Worm (Caenorhabditis elegans) whole organism, L2 larva: ENCODE measurements around the gene R07C12.1.
A peak's percentile ranks its signal among the peaks of the same experiment; 100 is the strongest.
"Not testable (repeated sequence)": the region's sequence is repeated elsewhere in the genome, so short reads cannot be mapped to it uniquely, and the experiment has no call there.

ENCODE experiments used
- F13H6.1 ChIP-seq: sonication (generic microtip); optimal IDR thresholded peaks from 2 replicates; lab custom pipeline; 2016; ENCODE audit warnings: missing genetic modification characterization, missing compliant biosample characterization
- R02D3.7 ChIP-seq: fragments of 150-350 bp; optimal IDR thresholded peaks from 2 replicates; lab custom pipeline; 2014; ENCODE audit warnings: missing biosample characterization, missing genetic modification characterization
- ZK546.5 ChIP-seq: sonication (generic microtip); optimal IDR thresholded peaks from 2 replicates; lab custom pipeline; 2017; ENCODE audit warnings: missing biosample characterization, missing genetic modification characterization
- alr-1 ChIP-seq: fragments of 150-350 bp; optimal IDR thresholded peaks from 2 replicates; lab custom pipeline; 2014; ENCODE audit warnings: missing biosample characterization, missing genetic modification characterization
- ama-1 ChIP-seq: fragments of 150-350 bp; optimal IDR thresholded peaks from 2 replicates; lab custom pipeline; 2018; ENCODE audit warnings: inconsistent platforms
- blmp-1 ChIP-seq: sonication (generic microtip); optimal IDR thresholded peaks from 2 replicates; lab custom pipeline; 2017; ENCODE audit warnings: missing genetic modification characterization, mild to moderate bottlenecking, missing compliant biosample characterization, antibody characterized with exemption, moderate library complexity; ENCODE audit not compliant: insufficient read depth
- ceh-16 ChIP-seq: fragments of 150-350 bp; optimal IDR thresholded peaks from 2 replicates; lab custom pipeline; 2014; ENCODE audit warnings: missing biosample characterization, missing genetic modification characterization
- ceh-82 ChIP-seq: fragments of 150-350 bp; optimal IDR thresholded peaks from 2 replicates; lab custom pipeline; 2014; ENCODE audit warnings: missing biosample characterization, missing genetic modification characterization
- crh-2 ChIP-seq: sonication (generic microtip); optimal IDR thresholded peaks from 2 replicates; lab custom pipeline; 2017; ENCODE audit warnings: missing biosample characterization, missing genetic modification characterization
- dmd-4 ChIP-seq: sonication (generic microtip); optimal IDR thresholded peaks from 2 replicates; lab custom pipeline; 2017; ENCODE audit warnings: missing biosample characterization, missing genetic modification characterization
- elt-1 ChIP-seq: fragments of 150-350 bp; optimal IDR thresholded peaks from 2 replicates; lab custom pipeline; 2014; ENCODE audit warnings: missing biosample characterization, missing genetic modification characterization
- elt-3 ChIP-seq: sonication (generic microtip); optimal IDR thresholded peaks from 2 replicates; lab custom pipeline; 2017; ENCODE audit warnings: missing biosample characterization, missing genetic modification characterization
- fos-1 ChIP-seq: fragments of 150-350 bp; optimal IDR thresholded peaks from 2 replicates; lab custom pipeline; 2014; ENCODE audit warnings: missing biosample characterization, missing genetic modification characterization
- gmeb-1 ChIP-seq: fragments of 150-350 bp; optimal IDR thresholded peaks from 2 replicates; lab custom pipeline; 2014; ENCODE audit warnings: missing biosample characterization, missing genetic modification characterization
- lin-13 ChIP-seq: fragments of 150-350 bp; optimal IDR thresholded peaks from 2 replicates; lab custom pipeline; 2014; ENCODE audit warnings: missing biosample characterization, missing genetic modification reagents, missing genetic modification characterization
- mdl-1 ChIP-seq, 2 experiments: fragments of 150-350 bp in 1 of 2; sonication (generic microtip) in 1 of 2; optimal IDR thresholded peaks; 2 replicates each; lab custom pipeline; 2017; ENCODE audit warnings: missing biosample characterization in 2 of 2, missing genetic modification characterization in 2 of 2
- nhr-10 ChIP-seq: sonication (generic microtip); optimal IDR thresholded peaks from 2 replicates; lab custom pipeline; 2017; ENCODE audit warnings: missing biosample characterization, missing genetic modification characterization
- nhr-11 ChIP-seq: fragments of 150-350 bp; optimal IDR thresholded peaks from 2 replicates; lab custom pipeline; 2014; ENCODE audit warnings: missing biosample characterization, missing genetic modification characterization
- nhr-12 ChIP-seq: fragments of 150-350 bp; optimal IDR thresholded peaks from 2 replicates; lab custom pipeline; 2014; ENCODE audit warnings: missing biosample characterization, missing genetic modification characterization
- nhr-21 ChIP-seq: fragments of 150-350 bp; optimal IDR thresholded peaks from 2 replicates; lab custom pipeline; 2014; ENCODE audit warnings: missing biosample characterization, missing genetic modification characterization
- nhr-6 ChIP-seq: fragments of 150-350 bp; optimal IDR thresholded peaks from 2 replicates; lab custom pipeline; 2014; ENCODE audit warnings: missing biosample characterization, missing genetic modification characterization
- nhr-77 ChIP-seq: fragments of 150-350 bp; optimal IDR thresholded peaks from 2 replicates; lab custom pipeline; 2014; ENCODE audit warnings: missing biosample characterization, missing genetic modification characterization
- sem-4 ChIP-seq: fragments of 150-350 bp; optimal IDR thresholded peaks from 2 replicates; lab custom pipeline; 2014; ENCODE audit warnings: missing biosample characterization, missing genetic modification reagents, missing genetic modification characterization
- sma-9 ChIP-seq, 2 experiments: fragments of 150-350 bp in 1 of 2; sonication (generic microtip) in 1 of 2; optimal IDR thresholded peaks; 2 replicates each; lab custom pipeline; 2014 to 2016; ENCODE audit warnings: missing genetic modification characterization in 2 of 2, mild to moderate bottlenecking in 1 of 2, missing biosample characterization in 1 of 2, missing compliant biosample characterization in 1 of 2, missing genetic modification reagents in 1 of 2, moderate library complexity in 1 of 2
- snpc-4 ChIP-seq: fragments of 150-350 bp; optimal IDR thresholded peaks from 2 replicates; lab custom pipeline; 2014; ENCODE audit warnings: missing biosample characterization, missing genetic modification characterization
- unc-39 ChIP-seq: fragments of 150-350 bp; optimal IDR thresholded peaks from 2 replicates; lab custom pipeline; 2014; ENCODE audit warnings: missing biosample characterization, missing genetic modification characterization
- unc-55 ChIP-seq: fragments of 150-350 bp; sonication (generic microtip); optimal IDR thresholded peaks from 3 replicates; lab custom pipeline; 2014; ENCODE audit warnings: missing biosample characterization, missing genetic modification reagents, missing genetic modification characterization
- ztf-11 ChIP-seq: sonication (generic microtip); optimal IDR thresholded peaks from 2 replicates; lab custom pipeline; 2017; ENCODE audit warnings: missing biosample characterization, missing genetic modification characterization
- ztf-4 ChIP-seq: fragments of 150-350 bp; optimal IDR thresholded peaks from 2 replicates; lab custom pipeline; 2014; ENCODE audit warnings: missing biosample characterization, missing genetic modification characterization

Gene R07C12.1

DNA sequence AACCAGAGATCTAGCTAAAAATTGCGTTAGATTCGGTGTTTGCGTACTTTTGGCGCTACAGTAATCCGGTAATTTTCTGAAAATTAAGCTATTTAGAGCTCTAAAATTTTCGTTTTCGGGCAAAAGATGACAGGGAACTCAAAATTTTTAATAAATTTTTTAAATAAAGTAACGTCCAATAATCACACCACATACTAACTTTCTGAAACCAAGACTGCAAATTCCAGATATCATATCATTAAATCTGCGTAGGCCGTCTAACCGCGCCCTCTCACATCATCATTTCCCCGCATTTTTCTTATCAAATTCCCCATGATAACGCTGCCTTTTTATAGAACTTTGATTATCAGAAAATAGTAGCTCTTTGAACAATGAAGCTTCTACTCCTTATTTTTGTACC lies 34.8 kb upstream of the R07C12.1 start, which contains the start of gene drd-50:
Gene drd-50 (plus strand): TSS at position 301 of the 400 bp plus-strand sequence.
- TF ChIP-seq sem-4 (tag; lab: Kevin White, UChicago) (no peak), fos-1 (tag; lab: Kevin White, UChicago) (peak; percentile 15), F13H6.1 (tag; lab: Kevin White, UChicago) (no peak), ceh-16 (no peak)

DNA sequence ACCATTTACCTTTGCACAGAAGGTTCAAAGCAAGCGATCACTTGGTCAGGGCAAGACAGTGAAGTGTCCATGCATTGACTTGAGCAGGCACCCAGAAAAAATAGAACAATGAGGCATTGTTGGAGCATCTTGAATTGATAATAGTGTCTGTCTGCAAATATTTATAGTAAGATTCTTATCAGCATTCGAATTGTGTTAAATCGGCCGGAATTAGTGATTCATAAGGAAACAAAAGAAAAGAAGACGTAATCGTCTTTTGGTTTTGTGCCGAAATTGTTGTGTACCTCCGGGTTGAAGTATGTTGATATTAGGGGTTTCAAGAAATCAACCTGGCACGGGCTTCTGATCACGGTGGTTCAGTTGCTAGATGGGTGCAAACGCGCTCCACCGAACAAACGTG lies 32.0 kb upstream of the R07C12.1 start, which contains the start of gene F49F1.5:
Gene F49F1.5 (minus strand): TSS at position 153 of the 400 bp plus-strand sequence.
- TF ChIP-seq F13H6.1 (tag; lab: Kevin White, UChicago) (no peak), nhr-77 (tag; lab: Kevin White, UChicago) (no peak), gmeb-1 (no peak), unc-39 (no peak), mdl-1 (tag; optimal IDR thresholded peaks at IDR 0.05; lab: Kevin White, UChicago) (no peak), nhr-10 (tag; lab: Kevin White, UChicago) (no peak), ama-1 (lab: Kevin White, UChicago) (no peak), alr-1 (tag; lab: Kevin White, UChicago) (no peak), sem-4 (tag; lab: Kevin White, UChicago) (no peak), nhr-21 (tag; lab: Kevin White, UChicago) (no peak), nhr-12 (tag; lab: Kevin White, UChicago) (no peak), elt-1 (no peak)
- TF ChIP-seq, all 48 proteins: peak for 0

DNA sequence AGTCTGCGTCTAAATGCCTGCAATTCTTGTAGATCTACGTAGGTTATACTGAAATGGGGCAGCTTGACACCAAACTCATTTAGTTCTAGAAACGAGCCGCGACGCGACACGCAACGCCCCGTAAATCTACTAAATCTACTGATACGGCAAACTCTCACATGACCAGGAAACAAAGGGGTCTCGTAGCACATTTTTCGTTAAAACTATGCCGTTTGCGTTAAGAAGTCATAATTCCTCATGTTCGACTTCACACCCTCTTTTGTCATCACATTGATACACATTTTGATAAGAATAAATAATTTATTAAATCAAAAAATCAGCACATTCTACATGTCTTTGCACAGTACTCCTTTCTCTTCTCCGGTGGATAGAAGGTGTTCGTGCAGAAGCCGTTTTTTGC lies 31.2 kb upstream of the R07C12.1 start:
- TF ChIP-seq snpc-4 (tag; lab: Kevin White, UChicago): no peak
- TF ChIP-seq, all 48 proteins: peak for 0

DNA sequence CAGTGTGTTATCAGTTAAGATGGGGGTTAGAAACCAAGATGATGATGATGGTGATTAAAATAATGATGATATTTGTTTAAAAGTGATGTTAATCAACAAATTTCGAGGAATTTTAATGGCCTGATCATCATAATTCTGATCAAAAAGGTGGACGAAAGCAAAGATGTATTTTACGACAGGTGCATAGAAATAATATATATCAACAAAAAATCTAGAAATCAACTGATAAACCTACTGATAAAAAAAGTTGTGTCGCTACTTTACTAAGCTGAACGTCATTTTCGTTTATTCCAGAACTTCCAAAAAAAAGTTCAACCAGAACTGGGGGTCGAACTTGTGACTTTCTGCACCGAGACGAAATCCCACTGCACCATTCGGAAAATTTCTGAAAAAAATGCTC lies 29.2 kb upstream of the R07C12.1 start, which contains the start of gene mul-1:
Gene mul-1 (minus strand): TSS at position 84 of the 400 bp plus-strand sequence.
- TF ChIP-seq alr-1 (tag; lab: Kevin White, UChicago): no peak
- TF ChIP-seq blmp-1 (tag; lab: Kevin White, UChicago): no peak
- TF ChIP-seq unc-39: no peak
- no peak for TF ChIP-seq dmd-4 (tag; lab: Kevin White, UChicago)
- no peak for TF ChIP-seq mdl-1 (tag; optimal IDR thresholded peaks at IDR 0.05; lab: Kevin White, UChicago)
- no peak for TF ChIP-seq elt-3 (tag; lab: Kevin White, UChicago)
- no peak for TF ChIP-seq ztf-4 (tag; lab: Kevin White, UChicago)
- TF ChIP-seq crh-2 (tag; lab: Kevin White, UChicago): no peak
- no peak for TF ChIP-seq R02D3.7 (tag; lab: Kevin White, UChicago)
- no peak for TF ChIP-seq lin-13
- TF ChIP-seq gmeb-1: no peak

DNA sequence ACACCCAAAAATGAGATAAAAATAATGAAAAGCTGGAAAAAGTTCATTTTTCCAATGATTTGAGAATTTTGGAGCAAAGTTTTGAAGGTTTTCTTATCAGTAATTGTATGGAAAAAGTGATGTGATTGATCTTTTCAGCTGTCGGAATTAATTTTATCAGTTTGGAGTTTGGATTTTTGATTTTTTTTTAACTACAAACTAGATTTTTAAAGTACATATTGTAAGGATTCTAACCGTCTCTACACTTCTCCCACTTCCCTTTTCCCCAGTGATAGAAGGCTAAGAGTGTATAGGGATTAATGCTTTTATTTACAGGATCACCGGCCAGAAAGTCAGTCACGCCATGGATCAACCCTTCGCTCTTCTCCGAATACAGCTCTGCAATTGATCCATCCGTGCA lies 26.6 kb upstream of the R07C12.1 start, which contains the start of gene F49F1.7:
Gene F49F1.7 (minus strand): TSS at position 101 of the 400 bp plus-strand sequence.
- not testable (repeated sequence) for TF ChIP-seq dmd-4 (tag; lab: Kevin White, UChicago); ztf-11; ZK546.5 (tag; lab: Kevin White, UChicago)

DNA sequence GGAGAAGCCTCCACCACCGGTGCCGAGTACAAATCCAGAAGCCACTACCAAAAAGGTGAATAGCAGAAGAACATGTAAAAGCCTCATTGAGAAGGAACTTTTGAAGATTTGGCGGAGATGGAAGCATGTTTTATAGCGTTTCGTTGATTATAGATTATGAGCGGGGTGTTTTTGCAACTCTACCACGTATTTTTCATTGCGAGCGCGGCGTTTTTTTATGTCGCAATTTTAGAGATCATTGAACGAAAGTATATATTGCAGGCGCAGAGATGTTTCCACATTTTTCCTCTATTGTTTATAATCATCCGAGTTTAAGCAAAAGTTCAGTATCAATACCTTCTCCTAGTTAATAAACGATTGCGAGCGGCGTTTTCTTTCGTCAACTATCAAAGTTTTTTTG lies 16.5 kb upstream of the R07C12.1 start, which contains the start of gene F49F1.17:
Gene F49F1.17 (minus strand): TSS at position 101 of the 400 bp plus-strand sequence.
- TF ChIP-seq nhr-11 (tag; lab: Kevin White, UChicago) (no peak), R02D3.7 (tag; lab: Kevin White, UChicago) (no peak), ceh-82 (tag; lab: Kevin White, UChicago) (no peak), elt-3 (tag; lab: Kevin White, UChicago) (no peak), unc-55 (GFP tag; lab: Kevin White, UChicago) (no peak), blmp-1 (tag; lab: Kevin White, UChicago) (no peak), gmeb-1 (no peak), ZK546.5 (tag; lab: Kevin White, UChicago) (no peak), ztf-4 (tag; lab: Kevin White, UChicago) (no peak), unc-39 (no peak), sma-9 (GFP tag; optimal IDR thresholded peaks at IDR 0.05; lab: Kevin White, UChicago) (no peak), sma-9 (tag; optimal IDR thresholded peaks at IDR 0.05; lab: Kevin White, UChicago) (no peak), lin-13 (no peak), nhr-12 (tag; lab: Kevin White, UChicago) (no peak), fos-1 (tag; lab: Kevin White, UChicago) (no peak), alr-1 (tag; lab: Kevin White, UChicago) (no peak), nhr-6 (tag; lab: Kevin White, UChicago) (no peak)
